Worm (Caenorhabditis elegans) whole organism, early embryonic: ENCODE measurements around the gene mtq-2.

Experiments
- F13C5.2 ChIP-seq: sonication (generic microtip); optimal IDR thresholded peaks from 2 replicates; lab custom pipeline; 2017; ENCODE audit warnings: mild to moderate bottlenecking, missing genetic modification characterization, inconsistent platforms, missing compliant biosample characterization
- ama-1 ChIP-seq: fragments of 150-350 bp; optimal IDR thresholded peaks from 2 replicates; lab custom pipeline; 2014
- ceh-36 ChIP-seq: sonication (generic microtip); optimal IDR thresholded peaks from 2 replicates; lab custom pipeline; 2016; ENCODE audit warnings: missing genetic modification characterization, inconsistent platforms, missing compliant biosample characterization
- flt-1 ChIP-seq: fragments of 200-800 bp; sonication (Bioruptor generic); IDR thresholded peaks from 2 replicates; pipeline ENCODE4 v1.3.6; 2022; ENCODE audit warnings: missing genetic modification characterization, missing compliant biosample characterization
- hmbx-1 ChIP-seq: sonication (generic microtip); optimal IDR thresholded peaks from 2 replicates; lab custom pipeline; 2016; ENCODE audit warnings: mild to moderate bottlenecking, missing genetic modification characterization, missing compliant biosample characterization
- tra-4 ChIP-seq: sonication (generic microtip); optimal IDR thresholded peaks from 2 replicates; lab custom pipeline; 2017; ENCODE audit warnings: missing genetic modification characterization, missing compliant biosample characterization

ce11 chrII:2140817-2141216 is 48.4 kb downstream of the mtq-2 start, which contains the start of gene C40A11.3:
- no peak for TF ChIP-seq ceh-36 (tag; lab: Kevin White, UChicago)
- no peak for TF ChIP-seq ama-1
- no peak for TF ChIP-seq F13C5.2
- no peak for TF ChIP-seq hmbx-1 (tag; lab: Kevin White, UChicago)
- TF ChIP-seq tra-4 = no peak
- no peak for TF ChIP-seq flt-1
